Fruit fly (Drosophila melanogaster) whole organism, embryonic: Measurements from ENCODE around the gene Trim9.

ENCODE experiments used
- Aef1 ChIP-seq: fragments of 200-800 bp; sonication (Bioruptor generic); IDR thresholded peaks from 3 replicates; pipeline ENCODE4 v1.3.6; 2022; ENCODE audit warnings: missing biosample characterization, missing genetic modification characterization
- Asciz ChIP-seq: fragments of 200-800 bp; sonication (Bioruptor generic); optimal IDR thresholded peaks from 2 replicates; lab custom pipeline; 2017; ENCODE audit warnings: missing biosample characterization, mild to moderate bottlenecking, missing genetic modification characterization, missing genetic modification reagents
- CG11560 ChIP-seq: fragments of 200-800 bp; sonication (Bioruptor generic); IDR thresholded peaks from 3 replicates; pipeline ENCODE4 v1.3.6; 2022; ENCODE audit warnings: missing biosample characterization, missing genetic modification characterization
- CG12236 ChIP-seq: fragments of 200-800 bp; sonication (Bioruptor generic); optimal IDR thresholded peaks from 2 replicates; lab custom pipeline; 2016; ENCODE audit warnings: missing biosample characterization, missing genetic modification characterization
- CG13123 ChIP-seq: fragments of 200-800 bp; sonication (Bioruptor generic); optimal IDR thresholded peaks from 2 replicates; lab custom pipeline; 2016; ENCODE audit warnings: missing biosample characterization, missing genetic modification characterization
- CG13775 ChIP-seq: fragments of 200-800 bp; sonication (Bioruptor generic); optimal IDR thresholded peaks from 3 replicates; lab custom pipeline; 2017; ENCODE audit warnings: missing biosample characterization, mild to moderate bottlenecking, missing genetic modification characterization
- CG14441 ChIP-seq: fragments of 200-800 bp; sonication (Bioruptor generic); IDR thresholded peaks from 2 replicates; pipeline ENCODE4 v1.3.6; 2022; ENCODE audit warnings: missing biosample characterization, missing genetic modification characterization
- CG15269 ChIP-seq: fragments of 200-800 bp; sonication (Bioruptor generic); optimal IDR thresholded peaks from 2 replicates; lab custom pipeline; 2018; ENCODE audit warnings: missing biosample characterization, mild to moderate bottlenecking, missing genetic modification characterization, moderate library complexity
- CG15479 ChIP-seq: fragments of 200-800 bp; sonication (Bioruptor generic); optimal IDR thresholded peaks from 3 replicates; lab custom pipeline; 2019; ENCODE audit warnings: missing biosample characterization, mild to moderate bottlenecking, missing genetic modification characterization, moderate library complexity
- CG16779 ChIP-seq: fragments of 200-800 bp; sonication (Bioruptor generic); IDR thresholded peaks from 2 replicates; pipeline ENCODE4 v1.3.6; 2022; ENCODE audit warnings: missing biosample characterization, missing genetic modification characterization
- CG17612 ChIP-seq: fragments of 200-800 bp; sonication (Bioruptor generic); IDR thresholded peaks from 2 replicates; pipeline ENCODE4 v1.3.6; 2022; ENCODE audit warnings: missing biosample characterization, missing genetic modification characterization
- CG1792 ChIP-seq: fragments of 200-800 bp; sonication (Bioruptor generic); optimal IDR thresholded peaks from 2 replicates; lab custom pipeline; 2016; ENCODE audit warnings: missing biosample characterization, missing genetic modification characterization
- CG18619 ChIP-seq: fragments of 200-800 bp; sonication (Bioruptor generic); optimal IDR thresholded peaks from 3 replicates; lab custom pipeline; 2017; ENCODE audit warnings: missing biosample characterization, mild to moderate bottlenecking, missing genetic modification characterization
- CG3726 ChIP-seq: fragments of 200-800 bp; sonication (Bioruptor generic); IDR thresholded peaks from 3 replicates; pipeline ENCODE4, ENCODE4 v1.3.6; 2022; ENCODE audit warnings: missing biosample characterization, missing genetic modification characterization
- CG3847 ChIP-seq: fragments of 200-800 bp; sonication (Bioruptor generic); IDR thresholded peaks from 2 replicates; pipeline ENCODE4 v1.3.6; 2022; ENCODE audit warnings: missing biosample characterization, missing genetic modification characterization
- CG4360 ChIP-seq: fragments of 200-800 bp; sonication (Bioruptor generic); IDR thresholded peaks from 2 replicates; pipeline ENCODE4 v1.3.6; 2022; ENCODE audit warnings: missing biosample characterization, missing genetic modification characterization
- CG4424 ChIP-seq: fragments of 200-800 bp; sonication (Bioruptor generic); optimal IDR thresholded peaks from 3 replicates; lab custom pipeline; 2016; ENCODE audit warnings: missing biosample characterization, missing genetic modification characterization
- CG7963 ChIP-seq: fragments of 200-800 bp; sonication (Bioruptor generic); IDR thresholded peaks from 3 replicates; pipeline ENCODE4 v1.3.6; 2022; ENCODE audit warnings: missing biosample characterization, missing genetic modification characterization; ENCODE audit not compliant: partially characterized antibody
- CG8944 ChIP-seq: fragments of 200-800 bp; sonication (Bioruptor generic); optimal IDR thresholded peaks from 3 replicates; lab custom pipeline; 2016; ENCODE audit warnings: missing biosample characterization, missing genetic modification characterization
- Camta ChIP-seq: fragments of 200-800 bp; sonication (Bioruptor generic); optimal IDR thresholded peaks from 2 replicates; lab custom pipeline; 2016; ENCODE audit warnings: missing biosample characterization, missing genetic modification characterization
- CkIIα-i1 ChIP-seq: fragments of 200-800 bp; sonication (Bioruptor generic); IDR thresholded peaks from 2 replicates; pipeline ENCODE4 v1.3.6; 2022; ENCODE audit warnings: missing biosample characterization, missing genetic modification characterization
- D ChIP-seq, 2 experiments: fragments of 200-800 bp in 1 of 2; fragments of >200 bp in 1 of 2; sonication (Bioruptor generic) in 1 of 2; optimal IDR thresholded peaks; 2 replicates in 1 of 2; 3 replicates in 1 of 2; lab custom pipeline; 2017; ENCODE audit warnings: mild to moderate bottlenecking in 1 of 2, missing biosample characterization in 1 of 2, missing genetic modification characterization in 1 of 2, missing genetic modification reagents in 1 of 2
- HmgZ ChIP-seq: fragments of 200-800 bp; sonication (Bioruptor generic); optimal IDR thresholded peaks from 2 replicates; lab custom pipeline; 2018; ENCODE audit warnings: missing biosample characterization, mild to moderate bottlenecking, missing genetic modification characterization
- Hmx ChIP-seq: fragments of 200-800 bp; sonication (Bioruptor generic); optimal IDR thresholded peaks from 2 replicates; lab custom pipeline; 2016; ENCODE audit warnings: missing biosample characterization, missing genetic modification characterization
- MTF-1 ChIP-seq: fragments of 200-800 bp; sonication (Bioruptor generic); optimal IDR thresholded peaks from 2 replicates; lab custom pipeline; 2018; ENCODE audit warnings: missing biosample characterization, mild to moderate bottlenecking, missing genetic modification characterization, borderline replicate concordance
- NfI ChIP-seq: fragments of 200-800 bp; sonication (Bioruptor generic); optimal IDR thresholded peaks from 3 replicates; lab custom pipeline; 2018; ENCODE audit warnings: missing biosample characterization, mild to moderate bottlenecking, missing genetic modification characterization, moderate library complexity
- Poxn ChIP-seq: fragments of 200-800 bp; sonication (Bioruptor generic); IDR thresholded peaks from 2 replicates; pipeline ENCODE4 v1.3.6; 2022; ENCODE audit warnings: missing biosample characterization, missing genetic modification characterization
- Ptx1 ChIP-seq: fragments of 200-800 bp; sonication (Bioruptor generic); IDR thresholded peaks from 2 replicates; pipeline ENCODE4 v1.3.6; 2022; ENCODE audit warnings: missing biosample characterization, missing genetic modification characterization
- Six4 ChIP-seq: fragments of 200-800 bp; sonication (Bioruptor generic); optimal IDR thresholded peaks from 2 replicates; lab custom pipeline; 2016; ENCODE audit warnings: missing biosample characterization, missing genetic modification characterization
- Stat92E ChIP-seq, 3 experiments: fragments of >200 bp in 2 of 3; fragments of 200-800 bp in 1 of 3; sonication (Bioruptor generic) in 1 of 3; optimal IDR thresholded peaks; 2 replicates each; lab custom pipeline; 2017 to 2019; ENCODE audit warnings: missing biosample characterization in 3 of 3, missing genetic modification characterization in 3 of 3, mild to moderate bottlenecking in 1 of 3, moderate library complexity in 1 of 3
- Xbp1 ChIP-seq: fragments of 200-800 bp; sonication (Bioruptor generic); optimal IDR thresholded peaks from 3 replicates; lab custom pipeline; 2016; ENCODE audit warnings: missing biosample characterization, mild to moderate bottlenecking, missing genetic modification characterization
- ato ChIP-seq: fragments of 200-800 bp; sonication (Bioruptor generic); IDR thresholded peaks from 2 replicates; pipeline ENCODE4 v1.3.6; 2022; ENCODE audit warnings: missing biosample characterization, missing genetic modification characterization; ENCODE audit not compliant: partially characterized antibody
- btn ChIP-seq: fragments of 200-800 bp; sonication (Bioruptor generic); optimal IDR thresholded peaks from 2 replicates; lab custom pipeline; 2016; ENCODE audit warnings: missing biosample characterization, missing genetic modification characterization
- chn ChIP-seq: fragments of 200-800 bp; sonication (Bioruptor generic); optimal IDR thresholded peaks from 2 replicates; lab custom pipeline; 2016; ENCODE audit warnings: missing biosample characterization, missing genetic modification characterization
- croc ChIP-seq: fragments of 200-800 bp; sonication (Bioruptor generic); conservative IDR thresholded peaks from 3 replicates; pipeline ENCODE4 v1.3.6; 2022; ENCODE audit warnings: missing biosample characterization, missing genetic modification characterization
- crol ChIP-seq: fragments of 200-800 bp; sonication (Bioruptor generic); IDR thresholded peaks from 2 replicates; pipeline ENCODE4 v1.3.6; 2022; ENCODE audit warnings: missing biosample characterization, missing genetic modification characterization
- cwo ChIP-seq: fragments of 200-800 bp; sonication (Bioruptor generic); optimal IDR thresholded peaks from 3 replicates; lab custom pipeline; 2017; ENCODE audit warnings: missing biosample characterization, missing genetic modification characterization, mild to moderate bottlenecking, moderate library complexity, missing genetic modification reagents
- esg ChIP-seq: fragments of 200-800 bp; sonication (Bioruptor generic); conservative IDR thresholded peaks from 2 replicates; pipeline ENCODE4 v1.3.6; 2022; ENCODE audit warnings: missing biosample characterization, missing genetic modification characterization
- fd102C ChIP-seq: fragments of 200-800 bp; sonication (Bioruptor generic); optimal IDR thresholded peaks from 2 replicates; lab custom pipeline; 2018; ENCODE audit warnings: missing biosample characterization, mild to moderate bottlenecking, missing genetic modification characterization, moderate library complexity
- h ChIP-seq: fragments of >200 bp; optimal IDR thresholded peaks from 2 replicates; lab custom pipeline; 2017
- ham ChIP-seq: fragments of 200-800 bp; sonication (Bioruptor generic); IDR thresholded peaks from 2 replicates; pipeline ENCODE4 v1.3.6; 2022; ENCODE audit warnings: missing biosample characterization, missing genetic modification characterization
- nerfin-1 ChIP-seq: fragments of 200-800 bp; sonication (Bioruptor generic); optimal IDR thresholded peaks from 3 replicates; lab custom pipeline; 2019; ENCODE audit warnings: missing biosample characterization, mild to moderate bottlenecking, missing genetic modification characterization, moderate library complexity
- oc ChIP-seq: fragments of 200-800 bp; sonication (Bioruptor generic); optimal IDR thresholded peaks from 2 replicates; lab custom pipeline; 2018; ENCODE audit warnings: missing biosample characterization, mild to moderate bottlenecking, missing genetic modification characterization, moderate library complexity
- peb ChIP-seq: fragments of 200-800 bp; sonication (Bioruptor generic); IDR thresholded peaks from 2 replicates; pipeline ENCODE4 v1.3.6; 2022; ENCODE audit warnings: missing biosample characterization, missing genetic modification characterization
- shn ChIP-seq: fragments of 200-800 bp; sonication (Bioruptor generic); optimal IDR thresholded peaks from 3 replicates; lab custom pipeline; 2016; ENCODE audit warnings: missing biosample characterization, missing genetic modification characterization
- tio ChIP-seq: fragments of 200-800 bp; sonication (Bioruptor generic); optimal IDR thresholded peaks from 2 replicates; lab custom pipeline; 2017; ENCODE audit warnings: missing biosample characterization, missing genetic modification characterization, inconsistent platforms
- tna ChIP-seq: fragments of 200-800 bp; sonication (Bioruptor generic); IDR thresholded peaks from 2 replicates; pipeline ENCODE4 v1.3.6; 2022; ENCODE audit warnings: missing biosample characterization, missing genetic modification characterization; ENCODE audit not compliant: partially characterized antibody
- zen ChIP-seq: fragments of 200-800 bp; sonication (Bioruptor generic); optimal IDR thresholded peaks from 3 replicates; lab custom pipeline; 2018; ENCODE audit warnings: missing biosample characterization, mild to moderate bottlenecking, missing genetic modification characterization, moderate library complexity
- zfh2 ChIP-seq: fragments of 200-800 bp; sonication (Bioruptor generic); optimal IDR thresholded peaks from 2 replicates; lab custom pipeline; 2016; ENCODE audit warnings: missing biosample characterization, missing genetic modification characterization

Gene Trim9

dm6 chr2L:10506557-10507252 lies 38.0 kb upstream of the Trim9 start, which contains the start of the genes Myo31DF and CG6094 (continued):
- TF ChIP-seq CG15269 (tag; lab: Kevin White, UChicago) (no peak), CG16779 (no peak), oc (tag; lab: Kevin White, UChicago) (peak; percentile 0), croc (0 out of 3 replicates have a peak, but pooled peaks have one; percentile 13), Six4 (no peak), crol (no peak), D (optimal IDR thresholded peaks at IDR 0.05; lab: Kevin White, UChicago) (peak; percentile 65), D (GFP tag; optimal IDR thresholded peaks at IDR 0.05; lab: Kevin White, UChicago) (peak; percentile 15), cwo (GFP tag; lab: Kevin White, UChicago) (no peak), CG17612 (GFP tag; lab: Robert Waterston, UW) (no peak), zfh2 (peak; percentile 42), Poxn (no peak), fd102C (peak; percentile 40), peb (no peak), CG12236 (GFP tag; lab: Kevin White, UChicago) (no peak), esg (GFP tag; lab: Robert Waterston, UW) (no peak), CG13123 (GFP tag; lab: Kevin White, UChicago) (no peak), ham (no peak), CG4360 (GFP tag; lab: Robert Waterston, UW) (peak; percentile 10; the same call in 1 of the 2 replicates), CkIIα-i1 (no peak), tna (GFP tag; lab: Robert Waterston, UW) (peak; percentile 55; the same call in 1 of the 2 replicates), Hmx (no peak), chn (GFP tag; lab: Kevin White, UChicago) (peak; percentile 23), MTF-1 (GFP tag; lab: Kevin White, UChicago) (no peak), Camta (GFP tag; lab: Kevin White, UChicago) (peak; percentile 29), Stat92E (GFP tag; optimal IDR thresholded peaks at IDR 0.05; lab: Kevin White, UChicago) (no peak), HmgZ (peak; percentile 81), Ptx1 (GFP tag; lab: Robert Waterston, UW) (peak; percentile 22; the same call in 1 of the 2 replicates), btn (GFP tag; lab: Kevin White, UChicago) (no peak), CG8944 (GFP tag; lab: Kevin White, UChicago) (peak; percentile 9), CG14441 (0 out of 2 replicates have a peak, but pooled peaks have one; percentile 34), CG13775 (GFP tag; lab: Kevin White, UChicago) (no peak), Asciz (GFP tag; lab: Kevin White, UChicago) (no peak), Xbp1 (GFP tag; lab: Kevin White, UChicago) (peak; percentile 26), Aef1 (no peak), CG3847 (peak; percentile 59), CG15479 (no peak), zen (peak; percentile 62), CG11560 (tag; lab: Robert Waterston, UW) (no peak), shn (GFP tag; lab: Kevin White, UChicago) (peak; percentile 45), CG18619 (GFP tag; lab: Kevin White, UChicago) (no peak), nerfin-1 (tag; lab: Kevin White, UChicago) (no peak), ato (peak; percentile 64; the same call in 1 of the 2 replicates), tio (no peak), NfI (GFP tag; lab: Kevin White, UChicago) (peak; percentile 27), h (lab: Kevin White, UChicago) (no peak), CG3726 (GFP tag; lab: Robert Waterston, UW) (no peak), CG7963 (no peak), CG4424 (GFP tag; lab: Kevin White, UChicago) (peak; percentile 25), CG1792 (no peak)
